Fruit fly (Drosophila melanogaster) whole organism, embryonic: ENCODE measurements around the gene mei-218.

Source experiments
- Atf3 ChIP-seq: fragments of 200-800 bp; sonication (Bioruptor generic); optimal IDR thresholded peaks from 3 replicates; lab custom pipeline; 2016; ENCODE audit warnings: missing biosample characterization, missing genetic modification characterization
- BEAF-32 ChIP-seq: fragments of 200-800 bp; sonication (Bioruptor generic); optimal IDR thresholded peaks from 3 replicates; lab custom pipeline; 2017; ENCODE audit warnings: missing biosample characterization, missing genetic modification characterization, mild to moderate bottlenecking, moderate library complexity, missing genetic modification reagents
- CG12391 ChIP-seq: fragments of 200-800 bp; sonication (Bioruptor generic); optimal IDR thresholded peaks from 3 replicates; lab custom pipeline; 2018; ENCODE audit warnings: missing biosample characterization, mild to moderate bottlenecking, missing genetic modification characterization, moderate library complexity
- CG13123 ChIP-seq: fragments of 200-800 bp; sonication (Bioruptor generic); optimal IDR thresholded peaks from 2 replicates; lab custom pipeline; 2016; ENCODE audit warnings: missing biosample characterization, missing genetic modification characterization
- CG14441 ChIP-seq: fragments of 200-800 bp; sonication (Bioruptor generic); IDR thresholded peaks from 2 replicates; pipeline ENCODE4 v1.3.6; 2022; ENCODE audit warnings: missing biosample characterization, missing genetic modification characterization
- CG14860 ChIP-seq: fragments of 200-800 bp; sonication (Bioruptor generic); IDR thresholded peaks from 3 replicates; pipeline ENCODE4 v1.3.6; 2022; ENCODE audit warnings: missing biosample characterization, missing genetic modification characterization; ENCODE audit not compliant: partially characterized antibody
- CG15269 ChIP-seq: fragments of 200-800 bp; sonication (Bioruptor generic); optimal IDR thresholded peaks from 2 replicates; lab custom pipeline; 2018; ENCODE audit warnings: missing biosample characterization, mild to moderate bottlenecking, missing genetic modification characterization, moderate library complexity
- CG15514 ChIP-seq: fragments of 200-800 bp; sonication (Bioruptor generic); optimal IDR thresholded peaks from 3 replicates; lab custom pipeline; 2017; ENCODE audit warnings: missing biosample characterization, missing genetic modification characterization, mild to moderate bottlenecking, moderate library complexity, missing genetic modification reagents
- CG15696 ChIP-seq: fragments of 200-800 bp; sonication (Bioruptor generic); optimal IDR thresholded peaks from 2 replicates; lab custom pipeline; 2019; ENCODE audit warnings: missing biosample characterization, mild to moderate bottlenecking, missing genetic modification characterization, moderate library complexity
- CG16815 ChIP-seq: fragments of 200-800 bp; sonication (Bioruptor generic); optimal IDR thresholded peaks from 3 replicates; lab custom pipeline; 2017; ENCODE audit warnings: missing biosample characterization, mild to moderate bottlenecking, missing genetic modification characterization
- CG17359 ChIP-seq: fragments of 200-800 bp; sonication (Bioruptor generic); optimal IDR thresholded peaks from 3 replicates; lab custom pipeline; 2018; ENCODE audit warnings: missing biosample characterization, mild to moderate bottlenecking, missing genetic modification characterization, moderate library complexity
- CG1792 ChIP-seq: fragments of 200-800 bp; sonication (Bioruptor generic); optimal IDR thresholded peaks from 2 replicates; lab custom pipeline; 2016; ENCODE audit warnings: missing biosample characterization, missing genetic modification characterization
- CG18599 ChIP-seq: fragments of 200-800 bp; sonication (Bioruptor generic); optimal IDR thresholded peaks from 3 replicates; lab custom pipeline; 2017; ENCODE audit warnings: missing biosample characterization, missing genetic modification characterization, mild to moderate bottlenecking, moderate library complexity, missing genetic modification reagents
- CG4282 ChIP-seq: fragments of 200-800 bp; sonication (Bioruptor generic); optimal IDR thresholded peaks from 2 replicates; lab custom pipeline; 2016; ENCODE audit warnings: missing biosample characterization, missing genetic modification characterization
- CG6254 ChIP-seq: fragments of 200-800 bp; sonication (Bioruptor generic); optimal IDR thresholded peaks from 3 replicates; lab custom pipeline; 2017; ENCODE audit warnings: mild to moderate bottlenecking, missing biosample characterization, missing genetic modification reagents, missing genetic modification characterization
- CG7372 ChIP-seq: fragments of 200-800 bp; sonication (Bioruptor generic); IDR thresholded peaks from 2 replicates; pipeline ENCODE4 v1.3.6; 2022; ENCODE audit warnings: missing biosample characterization, missing genetic modification characterization
- CG8290 ChIP-seq, 3 experiments: fragments of 200-800 bp; sonication (Bioruptor generic); optimal IDR thresholded peaks; 2 replicates each; lab custom pipeline; 2016 to 2019; ENCODE audit warnings: missing biosample characterization in 3 of 3, missing genetic modification characterization in 3 of 3, mild to moderate bottlenecking in 2 of 3, moderate library complexity in 1 of 3
- D19A ChIP-seq: fragments of 200-800 bp; optimal IDR thresholded peaks from 3 replicates; lab custom pipeline; 2019; ENCODE audit warnings: missing biosample characterization, mild to moderate bottlenecking, missing genetic modification characterization, moderate library complexity
- Dip2 ChIP-seq: fragments of 200-800 bp; sonication (Bioruptor generic); IDR thresholded peaks from 2 replicates; pipeline ENCODE4 v1.3.6; 2022; ENCODE audit warnings: missing biosample characterization, missing genetic modification characterization
- Doc3 ChIP-seq: fragments of 200-800 bp; sonication (Bioruptor generic); IDR thresholded peaks from 3 replicates; pipeline ENCODE4 v1.3.6; 2022; ENCODE audit warnings: missing biosample characterization, missing genetic modification characterization; ENCODE audit not compliant: partially characterized antibody
- E2f2 ChIP-seq: fragments of 200-800 bp; sonication (Bioruptor generic); IDR thresholded peaks from 2 replicates; pipeline ENCODE4 v1.3.6; 2022; ENCODE audit warnings: missing biosample characterization, missing genetic modification characterization
- HLHmδ ChIP-seq: fragments of 200-800 bp; sonication (Bioruptor generic); optimal IDR thresholded peaks from 2 replicates; lab custom pipeline; 2018; ENCODE audit warnings: missing biosample characterization, mild to moderate bottlenecking, missing genetic modification characterization, moderate library complexity
- Jarid2 ChIP-seq: fragments of 200-800 bp; sonication (Bioruptor generic); optimal IDR thresholded peaks from 3 replicates; lab custom pipeline; 2017; ENCODE audit warnings: mild to moderate bottlenecking, missing biosample characterization, missing genetic modification reagents, missing genetic modification characterization
- MTF-1 ChIP-seq: fragments of 200-800 bp; sonication (Bioruptor generic); optimal IDR thresholded peaks from 2 replicates; lab custom pipeline; 2018; ENCODE audit warnings: missing biosample characterization, mild to moderate bottlenecking, missing genetic modification characterization, borderline replicate concordance
- Mad ChIP-seq: fragments of 200-800 bp; sonication (Bioruptor generic); optimal IDR thresholded peaks from 2 replicates; lab custom pipeline; 2016; ENCODE audit warnings: missing biosample characterization, missing genetic modification characterization
- PHDP ChIP-seq: fragments of 200-800 bp; sonication (Bioruptor generic); optimal IDR thresholded peaks from 3 replicates; lab custom pipeline; 2018; ENCODE audit warnings: missing biosample characterization, mild to moderate bottlenecking, missing genetic modification characterization, moderate library complexity
- Sry-β ChIP-seq: fragments of 200-800 bp; sonication (Bioruptor generic); optimal IDR thresholded peaks from 2 replicates; lab custom pipeline; 2018; ENCODE audit warnings: missing biosample characterization, mild to moderate bottlenecking, missing genetic modification characterization, moderate library complexity
- Sry-δ ChIP-seq: fragments of 200-800 bp; sonication (Bioruptor generic); optimal IDR thresholded peaks from 2 replicates; lab custom pipeline; 2016; ENCODE audit warnings: missing biosample characterization, missing genetic modification characterization
- Usf ChIP-seq: fragments of 200-800 bp; sonication (Bioruptor generic); optimal IDR thresholded peaks from 2 replicates; lab custom pipeline; 2017; ENCODE audit warnings: missing genotype, missing biosample characterization, missing genetic modification characterization
- YL-1 ChIP-seq: fragments of 200-800 bp; sonication (Bioruptor generic); optimal IDR thresholded peaks from 3 replicates; lab custom pipeline; 2017; ENCODE audit warnings: missing biosample characterization, mild to moderate bottlenecking, missing genetic modification characterization
- amos ChIP-seq: fragments of 200-800 bp; sonication (Bioruptor generic); IDR thresholded peaks from 2 replicates; pipeline ENCODE4 v1.3.6; 2022; ENCODE audit warnings: missing biosample characterization, missing genetic modification characterization; ENCODE audit not compliant: partially characterized antibody
- ap ChIP-seq: fragments of 200-800 bp; sonication (Bioruptor generic); IDR thresholded peaks from 2 replicates; pipeline ENCODE4 v1.3.6; 2022; ENCODE audit warnings: missing biosample characterization, missing genetic modification characterization
- ato ChIP-seq: fragments of 200-800 bp; sonication (Bioruptor generic); IDR thresholded peaks from 2 replicates; pipeline ENCODE4 v1.3.6; 2022; ENCODE audit warnings: missing biosample characterization, missing genetic modification characterization; ENCODE audit not compliant: partially characterized antibody
- chinmo ChIP-seq: fragments of 200-800 bp; sonication (Bioruptor generic); IDR thresholded peaks from 4 replicates; pipeline ENCODE4 v1.3.6; 2022; ENCODE audit warnings: missing biosample characterization, missing genetic modification characterization; ENCODE audit not compliant: partially characterized antibody
- chm ChIP-seq: fragments of 200-800 bp; sonication (Bioruptor generic); IDR thresholded peaks from 2 replicates; pipeline ENCODE4 v1.3.6; 2022; ENCODE audit warnings: missing biosample characterization, missing genetic modification characterization
- cwo ChIP-seq: fragments of 200-800 bp; sonication (Bioruptor generic); optimal IDR thresholded peaks from 3 replicates; lab custom pipeline; 2017; ENCODE audit warnings: missing biosample characterization, missing genetic modification characterization, mild to moderate bottlenecking, moderate library complexity, missing genetic modification reagents
- gce ChIP-seq: fragments of 200-800 bp; sonication (Bioruptor generic); IDR thresholded peaks from 3 replicates; pipeline ENCODE4 v1.3.6; 2022; ENCODE audit warnings: missing biosample characterization, missing genetic modification characterization
- hb ChIP-seq: fragments of 200-800 bp; sonication (Bioruptor generic); IDR thresholded peaks from 3 replicates; pipeline ENCODE4 v1.3.6; 2022; ENCODE audit warnings: missing biosample characterization, missing genetic modification characterization; ENCODE audit not compliant: partially characterized antibody
- inv ChIP-seq: fragments of 200-800 bp; sonication (Bioruptor generic); IDR thresholded peaks from 2 replicates; pipeline ENCODE4 v1.3.6; 2022; ENCODE audit warnings: missing biosample characterization, missing genetic modification characterization; ENCODE audit not compliant: partially characterized antibody
- jumu ChIP-seq: fragments of 200-800 bp; sonication (Bioruptor generic); optimal IDR thresholded peaks from 3 replicates; lab custom pipeline; 2016; ENCODE audit warnings: missing biosample characterization, missing genetic modification characterization
- knrl ChIP-seq: fragments of 200-800 bp; sonication (Bioruptor generic); IDR thresholded peaks from 3 replicates; pipeline ENCODE4 v1.3.6; 2022; ENCODE audit warnings: missing biosample characterization, missing genetic modification characterization; ENCODE audit not compliant: partially characterized antibody
- lab ChIP-seq: fragments of 200-800 bp; sonication (Bioruptor generic); optimal IDR thresholded peaks from 3 replicates; lab custom pipeline; 2017; ENCODE audit warnings: missing biosample characterization, missing genetic modification characterization, mild to moderate bottlenecking, moderate library complexity, missing genetic modification reagents
- pzg ChIP-seq: fragments of 200-800 bp; sonication (Bioruptor generic); optimal IDR thresholded peaks from 3 replicates; lab custom pipeline; 2018; ENCODE audit warnings: missing biosample characterization, mild to moderate bottlenecking, missing genetic modification characterization, moderate library complexity
- salm ChIP-seq: fragments of 200-800 bp; sonication (Bioruptor generic); optimal IDR thresholded peaks from 2 replicates; lab custom pipeline; 2018; ENCODE audit warnings: missing biosample characterization, mild to moderate bottlenecking, missing genetic modification characterization
- sna ChIP-seq: fragments of 200-800 bp; sonication (Bioruptor generic); IDR thresholded peaks from 2 replicates; pipeline ENCODE4 v1.3.6; 2022; ENCODE audit warnings: missing biosample characterization, missing genetic modification characterization; ENCODE audit not compliant: partially characterized antibody

Gene mei-218

DNA sequence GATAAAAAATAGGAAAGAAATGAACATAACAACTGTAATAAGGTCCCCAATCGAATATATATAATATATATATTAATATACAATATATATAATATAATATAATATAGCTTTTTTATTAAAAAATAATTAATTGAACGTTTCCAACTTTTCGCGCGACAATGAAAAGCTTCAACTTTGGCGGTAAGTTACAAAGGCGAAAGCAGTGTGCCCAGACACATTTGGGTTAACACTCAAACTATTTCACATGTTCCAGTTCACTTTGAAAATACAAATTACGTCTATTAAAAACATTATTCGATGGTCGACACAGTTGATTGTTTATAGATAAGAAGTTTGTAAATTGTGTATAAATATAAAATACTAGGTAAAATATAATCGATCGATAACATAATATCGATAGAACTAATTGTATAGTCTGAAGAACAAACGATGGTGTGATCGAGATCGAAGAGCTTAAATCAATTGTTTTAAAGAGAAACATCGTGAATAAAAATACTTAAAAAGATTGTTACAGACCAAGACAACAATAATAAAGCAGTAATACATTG is 36.6 kb downstream of the mei-218 start (continued):
- no peak for TF ChIP-seq PHDP
- no peak for TF ChIP-seq chm (GFP tag; lab: Robert Waterston, UW)
- peak; percentile 73 for TF ChIP-seq E2f2 (GFP tag; lab: Robert Waterston, UW)
- peak; percentile 31; the same call in 1 of the 2 replicates for TF ChIP-seq inv (GFP tag; lab: Robert Waterston, UW)
- no peak for TF ChIP-seq MTF-1 (GFP tag; lab: Kevin White, UChicago)
- TF ChIP-seq Dip2 (GFP tag; lab: Robert Waterston, UW), result no peak
- no peak for TF ChIP-seq CG16815 (GFP tag; lab: Kevin White, UChicago)
- TF ChIP-seq amos (GFP tag; lab: Robert Waterston, UW), result peak; percentile 56; the same call in 1 of the 2 replicates
- TF ChIP-seq Sry-δ (GFP tag; lab: Kevin White, UChicago), result no peak
- TF ChIP-seq ap, result no peak
- peak; percentile 35; the same call in 1 of the 3 replicates for TF ChIP-seq hb (GFP tag; lab: Robert Waterston, UW)
- TF ChIP-seq chinmo (GFP tag; lab: Robert Waterston, UW), result 0 out of 4 replicates have a peak, but pooled peaks have one; percentile 22
- TF ChIP-seq salm, result no peak
- peak; percentile 21 for TF ChIP-seq CG8290 (GFP tag; optimal IDR thresholded peaks at IDR 0.05; lab: Kevin White, UChicago)
- no peak for TF ChIP-seq CG8290 (tag; optimal IDR thresholded peaks at IDR 0.05; lab: Kevin White, UChicago)
- TF ChIP-seq pzg, result peak; percentile 33
- no peak for TF ChIP-seq Sry-β (GFP tag; lab: Kevin White, UChicago)
- peak; percentile 53; the same call in 2 of the 3 replicates for TF ChIP-seq Doc3 (GFP tag; lab: Robert Waterston, UW)
- TF ChIP-seq CG14860 (GFP tag; lab: Robert Waterston, UW), result no peak
- TF ChIP-seq Atf3 (GFP tag; lab: Kevin White, UChicago), result no peak
- peak; percentile 52; the same call in 1 of the 2 replicates for TF ChIP-seq sna

DNA sequence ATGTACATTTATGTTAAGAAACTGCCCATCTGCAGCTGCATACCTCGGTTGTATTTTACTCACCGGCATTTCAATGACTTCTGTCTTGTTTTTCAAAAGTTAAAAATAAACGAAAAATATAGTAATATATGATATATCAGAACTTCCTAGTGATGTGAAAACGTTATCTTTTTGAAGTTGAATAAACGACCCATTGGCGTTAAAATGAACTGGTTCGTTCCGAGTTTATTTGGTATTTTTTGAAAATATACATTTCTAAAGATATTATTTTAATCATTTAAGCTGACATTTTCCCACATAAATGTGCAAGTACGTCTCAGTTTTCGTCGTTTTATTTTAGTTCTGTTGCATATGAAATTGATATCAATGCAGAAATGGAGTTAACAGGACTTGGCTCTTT is 37.1 kb downstream of the mei-218 start, which contains the start of gene Arpc3B:
Arpc3B (minus strand) TSS at position 146 of the 400 bp plus-strand sequence.
- TF ChIP-seq BEAF-32 (GFP tag; lab: Kevin White, UChicago) (peak; percentile 9), knrl (peak; percentile 5; the same call in 1 of the 3 replicates), CG17359 (no peak), CG15514 (GFP tag; lab: Kevin White, UChicago) (peak; percentile 98), CG4282 (no peak)

DNA sequence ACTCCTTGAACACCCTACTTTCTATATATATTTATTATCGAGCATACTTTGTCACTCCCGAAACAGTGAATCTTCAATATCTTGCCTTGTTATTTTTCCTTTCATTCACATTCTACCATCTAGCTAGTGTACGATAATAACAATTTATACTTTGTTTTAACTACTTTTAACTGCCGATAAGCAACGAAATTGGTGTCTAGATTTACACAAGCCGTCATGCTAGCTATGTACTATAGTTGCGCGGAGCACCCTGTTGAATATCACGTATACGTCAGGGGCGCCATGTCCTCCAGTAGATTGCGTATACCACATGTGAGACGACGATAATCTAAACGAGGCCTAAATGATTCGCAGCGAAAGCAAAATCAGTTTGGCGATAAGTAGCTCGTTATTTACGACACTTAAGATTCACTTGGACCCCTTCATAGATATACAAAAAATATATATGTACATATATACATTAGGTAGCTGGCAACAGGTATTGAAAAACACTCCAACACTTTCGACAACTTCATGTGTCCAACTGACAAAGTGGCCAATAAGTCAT is 48.8 kb downstream of the mei-218 start:
- TF ChIP-seq ato (GFP tag; lab: Robert Waterston, UW) (no peak), CG15696 (tag; lab: Kevin White, UChicago) (no peak), CG6254 (GFP tag; lab: Kevin White, UChicago) (peak; percentile 53), jumu (GFP tag; lab: Kevin White, UChicago) (no peak), D19A (tag; lab: Kevin White, UChicago) (peak; percentile 44), lab (GFP tag; lab: Kevin White, UChicago) (peak; percentile 31), CG18599 (GFP tag; lab: Kevin White, UChicago) (peak; percentile 19), Usf (GFP tag; lab: Kevin White, UChicago) (no peak), CG13123 (no peak), CG14441 (GFP tag; lab: Robert Waterston, UW) (no peak), cwo (GFP tag; lab: Kevin White, UChicago) (peak; percentile 18), gce (GFP tag; lab: Robert Waterston, UW) (no peak), CG7372 (GFP tag; lab: Robert Waterston, UW) (0 out of 2 replicates have a peak, but pooled peaks have one; percentile 10), CG1792 (no peak), CG12391 (tag; lab: Kevin White, UChicago) (no peak), CG15269 (tag; lab: Kevin White, UChicago) (no peak), Jarid2 (GFP tag; lab: Kevin White, UChicago) (no peak), Mad (GFP tag; lab: Kevin White, UChicago) (no peak), YL-1 (GFP tag; lab: Kevin White, UChicago) (no peak), HLHmδ (GFP tag; lab: Kevin White, UChicago) (no peak)
